Worm (Caenorhabditis elegans) whole organism, L1 larva: ENCODE data around the gene F08G12.11.
A peak's percentile ranks its signal among the peaks of the same experiment; 100 is the strongest.

Experiments used
- aly-2 ChIP-seq: fragments of 150-350 bp; optimal IDR thresholded peaks from 2 replicates; lab custom pipeline; 2014; ENCODE audit warnings: missing biosample characterization, missing genetic modification characterization
- ama-1 ChIP-seq: fragments of 150-350 bp; optimal IDR thresholded peaks from 2 replicates; lab custom pipeline; 2014
- blmp-1 ChIP-seq: fragments of 150-350 bp; optimal IDR thresholded peaks from 2 replicates; lab custom pipeline; 2014; ENCODE audit warnings: missing biosample characterization, missing genetic modification characterization
- ceh-63 ChIP-seq: fragments of 200-800 bp; sonication (Bioruptor generic); optimal IDR thresholded peaks from 2 replicates; lab custom pipeline; 2018; ENCODE audit warnings: mild to moderate bottlenecking, missing genetic modification characterization, missing compliant biosample characterization
- ceh-8 ChIP-seq: fragments of 200-800 bp; sonication (Bioruptor generic); optimal IDR thresholded peaks from 2 replicates; lab custom pipeline; 2018; ENCODE audit warnings: mild to moderate bottlenecking, missing genetic modification characterization, moderate library complexity, missing compliant biosample characterization
- ceh-82 ChIP-seq, 3 experiments: fragments of 150-350 bp in 1 of 3; sonication (generic microtip) in 2 of 3; optimal IDR thresholded peaks; 2 replicates each; lab custom pipeline; 2014 to 2017; ENCODE audit warnings: missing biosample characterization in 3 of 3, missing genetic modification characterization in 3 of 3
- dsc-1 ChIP-seq: sonication (generic microtip); optimal IDR thresholded peaks from 2 replicates; lab custom pipeline; 2016; ENCODE audit warnings: mild to moderate bottlenecking, missing genetic modification characterization, missing compliant biosample characterization
- egl-27 ChIP-seq, 2 experiments: fragments of 150-350 bp in 1 of 2; sonication (generic microtip); optimal IDR thresholded peaks; 3 replicates each; lab custom pipeline; 2017 to 2018; ENCODE audit warnings: missing biosample characterization in 2 of 2, missing genetic modification characterization in 2 of 2, missing genetic modification reagents in 2 of 2
- elt-2 ChIP-seq: sonication (generic microtip); optimal IDR thresholded peaks from 2 replicates; lab custom pipeline; 2016; ENCODE audit warnings: missing genetic modification characterization, mild to moderate bottlenecking, inconsistent platforms, missing compliant biosample characterization, missing genetic modification reagents
- ets-5 ChIP-seq: fragments of 200-800 bp; sonication (Bioruptor generic); IDR thresholded peaks from 2 replicates; pipeline ENCODE4 v1.3.6; 2022; ENCODE audit warnings: missing genetic modification characterization, missing compliant biosample characterization
- fkh-10 ChIP-seq: sonication (generic microtip); optimal IDR thresholded peaks from 2 replicates; lab custom pipeline; 2017; ENCODE audit warnings: missing biosample characterization, missing genetic modification reagents, missing genetic modification characterization
- hlh-17 ChIP-seq: fragments of 200-800 bp; sonication (Bioruptor generic); optimal IDR thresholded peaks from 2 replicates; lab custom pipeline; 2018; ENCODE audit warnings: missing genetic modification characterization, mild to moderate bottlenecking, missing compliant biosample characterization, moderate library complexity, borderline replicate concordance
- irx-1 ChIP-seq: sonication (generic microtip); optimal IDR thresholded peaks from 2 replicates; lab custom pipeline; 2016; ENCODE audit warnings: missing genetic modification characterization, missing compliant biosample characterization
- isw-1 ChIP-seq: fragments of 200-800 bp; sonication (Bioruptor generic); IDR thresholded peaks from 2 replicates; pipeline ENCODE4 v1.3.6; 2022; ENCODE audit warnings: missing genetic modification characterization, missing compliant biosample characterization
- lin-13 ChIP-seq: fragments of 150-350 bp; optimal IDR thresholded peaks from 2 replicates; lab custom pipeline; 2014; ENCODE audit warnings: missing biosample characterization, missing genetic modification reagents, missing genetic modification characterization
- lin-39 ChIP-seq: fragments of 150-350 bp; optimal IDR thresholded peaks from 2 replicates; lab custom pipeline; 2014; ENCODE audit warnings: missing biosample characterization, missing genetic modification reagents, missing genetic modification characterization
- mab-9 ChIP-seq: fragments of 200-800 bp; sonication (Bioruptor generic); IDR thresholded peaks from 2 replicates; pipeline ENCODE4 v1.3.6; 2022; ENCODE audit warnings: missing genetic modification reagents, missing genetic modification characterization, missing compliant biosample characterization
- mdl-1 ChIP-seq, 2 experiments: fragments of 150-350 bp; optimal IDR thresholded peaks; 2 replicates each; lab custom pipeline; 2014 to 2017; ENCODE audit warnings: missing biosample characterization in 2 of 2, missing genetic modification characterization in 2 of 2, inconsistent platforms in 1 of 2
- nhr-20 ChIP-seq: sonication (generic microtip); optimal IDR thresholded peaks from 2 replicates; lab custom pipeline; 2016; ENCODE audit warnings: mild to moderate bottlenecking, missing genetic modification characterization, missing compliant biosample characterization
- nhr-237 ChIP-seq: fragments of 150-350 bp; optimal IDR thresholded peaks from 2 replicates; lab custom pipeline; 2014; ENCODE audit warnings: missing biosample characterization, missing genetic modification characterization
- nhr-71 ChIP-seq: sonication (generic microtip); optimal IDR thresholded peaks from 2 replicates; lab custom pipeline; 2016; ENCODE audit warnings: mild to moderate bottlenecking, missing genetic modification characterization, moderate library complexity, missing compliant biosample characterization
- nhr-85 ChIP-seq: sonication (generic microtip); peaks from one replicate; lab custom pipeline; 2016; ENCODE audit warnings: missing genetic modification characterization, inconsistent platforms, missing compliant biosample characterization
- pqm-1 ChIP-seq: sonication (generic microtip); optimal IDR thresholded peaks from 3 replicates; lab custom pipeline; 2017; ENCODE audit warnings: missing biosample characterization, missing genetic modification characterization
- snpc-4 ChIP-seq: fragments of 150-350 bp; optimal IDR thresholded peaks from 2 replicates; lab custom pipeline; 2014; ENCODE audit warnings: missing biosample characterization, missing genetic modification characterization
- unc-130 ChIP-seq: fragments of 150-350 bp; optimal IDR thresholded peaks from 2 replicates; lab custom pipeline; 2017; ENCODE audit warnings: missing biosample characterization, missing genetic modification characterization, inconsistent platforms
- unc-30 ChIP-seq: sonication (generic microtip); optimal IDR thresholded peaks from 2 replicates; lab custom pipeline; 2017; ENCODE audit warnings: missing biosample characterization, missing genetic modification characterization
- unc-62 ChIP-seq: fragments of 150-350 bp; optimal IDR thresholded peaks from 2 replicates; lab custom pipeline; 2014; ENCODE audit warnings: missing biosample characterization, missing genetic modification reagents, missing genetic modification characterization
- unc-86 ChIP-seq: sonication (generic microtip); optimal IDR thresholded peaks from 2 replicates; lab custom pipeline; 2016; ENCODE audit warnings: missing genetic modification characterization, missing compliant biosample characterization
- zag-1 ChIP-seq: fragments of 150-350 bp; optimal IDR thresholded peaks from 2 replicates; lab custom pipeline; 2014; ENCODE audit warnings: missing biosample characterization, missing genetic modification characterization
- zip-4 ChIP-seq: fragments of 200-800 bp; sonication (Bioruptor generic); optimal IDR thresholded peaks from 2 replicates; lab custom pipeline; 2018; ENCODE audit warnings: mild to moderate bottlenecking, missing genetic modification characterization, moderate library complexity, missing compliant biosample characterization
- ztf-11 ChIP-seq, 2 experiments: sonication (generic microtip); optimal IDR thresholded peaks; 2 replicates each; lab custom pipeline; 2016 to 2017; ENCODE audit warnings: missing genetic modification characterization in 2 of 2, missing biosample characterization in 1 of 2, missing compliant biosample characterization in 1 of 2
- ztf-4 ChIP-seq: fragments of 150-350 bp; optimal IDR thresholded peaks from 2 replicates; lab custom pipeline; 2014; ENCODE audit warnings: missing biosample characterization, missing genetic modification characterization

The F08G12.11 gene

DNA sequence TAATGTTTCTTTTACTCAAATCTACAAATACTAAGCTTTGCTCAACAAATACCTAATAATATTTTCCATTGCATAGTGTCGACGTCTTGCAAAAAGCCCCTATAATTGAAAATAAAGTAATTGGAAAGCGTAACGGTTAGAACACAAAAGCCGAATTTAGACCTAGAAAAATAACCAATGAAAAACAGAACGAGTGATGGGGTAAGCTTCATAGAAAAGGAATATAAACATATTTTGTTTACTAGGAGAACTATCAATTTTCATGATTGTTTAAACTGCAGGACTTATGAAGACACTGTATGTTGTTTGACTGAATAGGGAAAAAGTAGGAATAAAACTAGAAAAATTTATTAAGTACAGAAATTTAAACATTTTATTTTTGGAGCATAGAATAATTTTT, 29.1 kb downstream of the F08G12.11 start, which contains the start of gene F38B2.3:
Gene F38B2.3 (minus strand): TSS at position 101 of the 400 bp plus-strand sequence.
- TF ChIP-seq isw-1 (GFP tag; lab: Robert Waterston, UW), result no peak
- TF ChIP-seq nhr-237, result no peak
- TF ChIP-seq unc-86 (tag; lab: Kevin White, UChicago), result no peak
- TF ChIP-seq pqm-1, result no peak

DNA sequence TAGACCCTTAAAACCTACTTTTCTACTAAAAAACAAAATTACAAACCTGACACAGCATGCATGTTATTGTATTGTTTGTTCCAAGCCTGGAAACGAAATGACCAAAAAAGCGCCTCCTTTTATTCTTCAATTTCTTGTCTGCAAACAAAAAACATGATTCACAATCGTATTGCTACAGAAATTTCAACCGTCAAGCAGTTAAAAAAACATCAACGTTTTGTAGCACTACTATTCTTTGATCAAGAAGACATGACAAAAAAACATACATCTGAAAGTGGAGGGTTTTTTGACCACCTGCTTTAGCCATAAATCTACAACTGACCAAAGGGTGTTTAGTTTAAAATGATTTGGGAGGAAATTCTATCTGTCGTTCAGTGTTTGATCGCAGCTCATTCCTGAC, 34.2 kb downstream of the F08G12.11 start, which contains the start of gene F38B2.6:
Gene F38B2.6 (minus strand): TSS at position 101 of the 400 bp plus-strand sequence.
- TF ChIP-seq ama-1 (lab: Kevin White, UChicago) (no peak), nhr-85 (tag; lab: Kevin White, UChicago) (no peak), ztf-4 (tag; lab: Kevin White, UChicago) (no peak), snpc-4 (no peak), egl-27 (tag; optimal IDR thresholded peaks at IDR 0.05; lab: Kevin White, UChicago) (no peak), nhr-71 (no peak)

ce11 chrX:11279276-11279675, 36.1 kb downstream of the F08G12.11 start, which contains the start of gene F38B2.2:
TSS of gene F38B2.2 (minus strand) at chrX:11279376.
- peak; percentile 47 for TF ChIP-seq ceh-8 (GFP tag; lab: Kevin White, UChicago)
- TF ChIP-seq fkh-10 (GFP tag; lab: Kevin White, UChicago), result no peak
- TF ChIP-seq, all 84 proteins: peak for 1

DNA sequence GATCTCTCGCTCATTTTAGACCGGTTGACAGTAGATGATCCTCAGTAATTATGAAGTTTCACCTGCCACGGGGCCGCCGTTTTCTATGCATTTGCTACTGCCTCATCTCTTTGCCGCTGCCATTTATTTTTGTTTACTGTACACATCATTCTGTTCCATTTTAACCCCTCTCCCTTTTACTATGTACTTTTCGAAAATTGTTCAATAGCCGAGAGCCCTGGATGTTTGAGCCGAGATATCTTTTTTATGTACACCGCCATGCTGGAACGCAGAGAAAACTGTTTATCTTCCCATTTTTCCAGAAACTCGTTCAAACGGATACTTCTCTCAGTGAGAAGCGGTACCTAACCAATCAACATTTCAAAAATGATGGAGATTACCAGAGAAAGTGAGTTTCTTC, 44.5 kb downstream of the F08G12.11 start, which contains the start of gene ifa-1:
Gene ifa-1 (plus strand): TSS at position 301 of the 400 bp plus-strand sequence.
- TF ChIP-seq dsc-1 (tag; lab: Kevin White, UChicago) (no peak), nhr-20 (no peak), aly-2 (tag; lab: Kevin White, UChicago) (no peak), unc-130 (no peak), irx-1 (no peak), lin-39 (tag; lab: Kevin White, UChicago) (no peak), unc-62 (GFP tag; lab: Kevin White, UChicago) (no peak), hlh-17 (GFP tag; lab: Kevin White, UChicago) (no peak), mab-9 (GFP tag; lab: Robert Waterston, UW) (no peak), zip-4 (GFP tag; lab: Kevin White, UChicago) (no peak), ceh-82 (tag; optimal IDR thresholded peaks at IDR 0.05; lab: Kevin White, UChicago) (no peak), ets-5 (GFP tag; lab: Robert Waterston, UW) (no peak), unc-30 (tag; lab: Kevin White, UChicago) (no peak)

- TF ChIP-seq zag-1 (no peak), fkh-10 (GFP tag; lab: Kevin White, UChicago) (no peak), mdl-1 (tag; optimal IDR thresholded peaks at IDR 0.05; lab: Kevin White, UChicago) (no peak), elt-2 (tag; lab: Kevin White, UChicago) (no peak), ceh-63 (GFP tag; lab: Kevin White, UChicago) (no peak)
Measured at ce11 chrX:11268970-11269369, 46.4 kb downstream of the F08G12.11 start, which contains the start of gene C03A3.3. TSS of gene C03A3.3 (minus strand) at chrX:11269070.

ce11 chrX:11266711-11267110, 48.7 kb downstream of the F08G12.11 start, which contains the start of gene C03A3.9:
TSS of gene C03A3.9 (plus strand) at chrX:11267011.
- no peak for TF ChIP-seq elt-2 (tag; lab: Kevin White, UChicago)
- no peak for TF ChIP-seq ztf-11 (tag; optimal IDR thresholded peaks at IDR 0.05; lab: Kevin White, UChicago)
- TF ChIP-seq lin-13, result no peak
- TF ChIP-seq unc-130, result no peak
- TF ChIP-seq blmp-1, result peak; percentile 14
